Fruit fly (Drosophila melanogaster): Measurements from ENCODE around the gene Non2.

Gene Non2

dm6 chr3L:2734363-2735160 lies 32.2 kb upstream of the Non2 start (continued):
- TF ChIP-seq phol (tag; optimal IDR thresholded peaks at IDR 0.05) = no peak
- TF ChIP-seq stwl (tag; optimal IDR thresholded peaks at IDR 0.05) = no peak
- TF ChIP-seq eve (GFP tag; optimal IDR thresholded peaks at IDR 0.05) = no peak
- TF ChIP-seq CG1233 (GFP tag; optimal IDR thresholded peaks at IDR 0.05) = peak; percentile 14
- TF ChIP-seq sc (optimal IDR thresholded peaks at IDR 0.05) = no peak
- no peak for TF ChIP-seq sc (GFP tag; optimal IDR thresholded peaks at IDR 0.05)
- no peak for TF ChIP-seq CG8924 (tag; optimal IDR thresholded peaks at IDR 0.05)
- no peak for TF ChIP-seq CG15514 (GFP tag; optimal IDR thresholded peaks at IDR 0.05)
- no peak for TF ChIP-seq vnd (GFP tag; IDR thresholded peaks at IDR 0.05; ENCODE audit: partially characterized antibody)
- no peak for TF ChIP-seq ro (GFP tag; IDR thresholded peaks at IDR 0.05)
- no peak for TF ChIP-seq CrebB (tag; optimal IDR thresholded peaks at IDR 0.05)
- peak; percentile 7 for TF ChIP-seq CG17568 (GFP tag; optimal IDR thresholded peaks at IDR 0.05)
- TF ChIP-seq ems (GFP tag; optimal IDR thresholded peaks at IDR 0.05) = peak; percentile 13
- TF ChIP-seq CG11398 (GFP tag; optimal IDR thresholded peaks at IDR 0.05) = no peak
- TF ChIP-seq CG10543 (GFP tag; optimal IDR thresholded peaks at IDR 0.05) = peak; percentile 3
- TF ChIP-seq CG14667 (GFP tag; IDR thresholded peaks at IDR 0.05) = no peak
- no peak for TF ChIP-seq sd (tag; optimal IDR thresholded peaks at IDR 0.05)
- no peak for TF ChIP-seq CG4282 (GFP tag; optimal IDR thresholded peaks at IDR 0.05)
- TF ChIP-seq CG4424 (GFP tag; optimal IDR thresholded peaks at IDR 0.05) = no peak
- TF ChIP-seq CG1647 (GFP tag; optimal IDR thresholded peaks at IDR 0.05) = no peak
- no peak for TF ChIP-seq aop (GFP tag; IDR thresholded peaks at IDR 0.05)
- no peak for TF ChIP-seq cwo (GFP tag; optimal IDR thresholded peaks at IDR 0.05)
- no peak for TF ChIP-seq Adf1 (GFP tag; IDR thresholded peaks at IDR 0.05)
- TF ChIP-seq CG17361 (GFP tag; IDR thresholded peaks at IDR 0.05) = no peak
- TF ChIP-seq pho (GFP tag; optimal IDR thresholded peaks at IDR 0.05) = no peak
- no peak for TF ChIP-seq NfI (GFP tag; optimal IDR thresholded peaks at IDR 0.05)
- TF ChIP-seq nau (GFP tag; optimal IDR thresholded peaks at IDR 0.05) = no peak
- no peak for TF ChIP-seq Nf-YB (GFP tag; optimal IDR thresholded peaks at IDR 0.05)
- no peak for TF ChIP-seq CG10979 (tag; optimal IDR thresholded peaks at IDR 0.05)
- peak; percentile 12 for TF ChIP-seq unpg (GFP tag; optimal IDR thresholded peaks at IDR 0.05)
- TF ChIP-seq Tbp (GFP tag; optimal IDR thresholded peaks at IDR 0.05) = no peak
- TF ChIP-seq CG12391 (tag; optimal IDR thresholded peaks at IDR 0.05) = no peak
- no peak for TF ChIP-seq abd-A (tag; optimal IDR thresholded peaks at IDR 0.05)
- TF ChIP-seq wor (GFP tag; IDR thresholded peaks at IDR 0.05) = no peak
- no peak for TF ChIP-seq Lhr (GFP tag; optimal IDR thresholded peaks at IDR 0.05)
- TF ChIP-seq Sry-δ (GFP tag; optimal IDR thresholded peaks at IDR 0.05) = no peak
- TF ChIP-seq maf-S (GFP tag; optimal IDR thresholded peaks at IDR 0.05) = no peak
- no peak for TF ChIP-seq cato (GFP tag; optimal IDR thresholded peaks at IDR 0.05; ENCODE audit: borderline replicate concordance)
- no peak for TF ChIP-seq gcm2 (GFP tag; optimal IDR thresholded peaks at IDR 0.05)
- 0 out of 2 replicates have a peak, but pooled peaks have one; percentile 13 for TF ChIP-seq lmd (GFP tag; IDR thresholded peaks at IDR 0.05)
- TF ChIP-seq h (optimal IDR thresholded peaks at IDR 0.05) = no peak
- TF ChIP-seq BEAF-32 (GFP tag; optimal IDR thresholded peaks at IDR 0.05) = no peak
- no peak for TF ChIP-seq Opbp (GFP tag; IDR thresholded peaks at IDR 0.05; ENCODE audit: partially characterized antibody)
- TF ChIP-seq CG43689 (GFP tag; IDR thresholded peaks at IDR 0.05) = no peak
- no peak for TF ChIP-seq Sox100B (GFP tag; optimal IDR thresholded peaks at IDR 0.05)
- no peak for TF ChIP-seq CG11247 (GFP tag; IDR thresholded peaks at IDR 0.05)
- TF ChIP-seq grn (GFP tag; optimal IDR thresholded peaks at IDR 0.05) = peak; percentile 79
- no peak for TF ChIP-seq Rx (GFP tag; IDR thresholded peaks at IDR 0.05)
- TF ChIP-seq CG8359 (GFP tag; optimal IDR thresholded peaks at IDR 0.05; ENCODE audit: borderline replicate concordance) = no peak
- TF ChIP-seq CG12236 (GFP tag; optimal IDR thresholded peaks at IDR 0.05) = no peak

Data from whole organism, embryonic.